Fruit fly (Drosophila melanogaster) whole organism, embryonic: ENCODE results near the gene CG5846.

Source experiments
- Awh ChIP-seq: fragments of 200-800 bp; sonication (Bioruptor generic); IDR thresholded peaks from 2 replicates; pipeline ENCODE4, ENCODE4 v1.3.6; 2022; ENCODE audit warnings: missing biosample characterization, missing genetic modification characterization
- Bteb2 ChIP-seq: fragments of 200-800 bp; sonication (Bioruptor generic); optimal IDR thresholded peaks from 2 replicates; lab custom pipeline; 2016; ENCODE audit warnings: missing biosample characterization, missing genetic modification characterization
- CG11093 ChIP-seq: fragments of 200-800 bp; sonication (Bioruptor generic); IDR thresholded peaks from 3 replicates; pipeline ENCODE4 v1.3.6; 2022; ENCODE audit warnings: missing biosample characterization, missing genetic modification characterization
- CG11398 ChIP-seq: fragments of 200-800 bp; sonication (Bioruptor generic); optimal IDR thresholded peaks from 2 replicates; lab custom pipeline; 2016; ENCODE audit warnings: missing biosample characterization, missing genetic modification characterization
- CG11696 ChIP-seq: fragments of 200-800 bp; sonication (Bioruptor generic); IDR thresholded peaks from 2 replicates; pipeline ENCODE4 v1.3.6; 2022; ENCODE audit warnings: missing biosample characterization, missing genetic modification characterization
- CG12659 ChIP-seq: fragments of 200-800 bp; sonication (Bioruptor generic); optimal IDR thresholded peaks from 3 replicates; lab custom pipeline; 2017; ENCODE audit warnings: mild to moderate bottlenecking, missing biosample characterization, missing genetic modification reagents, missing genetic modification characterization
- CG13894 ChIP-seq: fragments of 200-800 bp; sonication (Bioruptor generic); optimal IDR thresholded peaks from 3 replicates; lab custom pipeline; 2018; ENCODE audit warnings: missing biosample characterization, mild to moderate bottlenecking, missing genetic modification characterization, moderate library complexity
- CG14014 ChIP-seq: fragments of 200-800 bp; sonication (Bioruptor generic); IDR thresholded peaks from 2 replicates; pipeline ENCODE4 v1.3.6; 2022; ENCODE audit warnings: missing biosample characterization, missing genetic modification characterization
- CG14441 ChIP-seq: fragments of 200-800 bp; sonication (Bioruptor generic); IDR thresholded peaks from 2 replicates; pipeline ENCODE4 v1.3.6; 2022; ENCODE audit warnings: missing biosample characterization, missing genetic modification characterization
- CG14667 ChIP-seq: fragments of 200-800 bp; sonication (Bioruptor generic); IDR thresholded peaks from 2 replicates; pipeline ENCODE4 v1.3.6; 2022; ENCODE audit warnings: missing biosample characterization, missing genetic modification characterization
- CG17328 ChIP-seq: fragments of 200-800 bp; sonication (Bioruptor generic); IDR thresholded peaks from 2 replicates; pipeline ENCODE4 v1.3.6; 2022; ENCODE audit warnings: missing biosample characterization, missing genetic modification characterization
- CG18476 ChIP-seq: fragments of 200-800 bp; sonication (Bioruptor generic); optimal IDR thresholded peaks from 2 replicates; lab custom pipeline; 2016; ENCODE audit warnings: missing biosample characterization, mild to moderate bottlenecking, missing genetic modification characterization
- CG18764 ChIP-seq: fragments of 200-800 bp; sonication (Bioruptor generic); optimal IDR thresholded peaks from 3 replicates; lab custom pipeline; 2016; ENCODE audit warnings: missing biosample characterization, missing genetic modification characterization
- CG2199 ChIP-seq: fragments of 200-800 bp; sonication (Bioruptor generic); IDR thresholded peaks from 3 replicates; pipeline ENCODE4 v1.3.6; 2022; ENCODE audit warnings: missing biosample characterization, missing genetic modification characterization
- CG34376 ChIP-seq: fragments of 200-800 bp; sonication (Bioruptor generic); optimal IDR thresholded peaks from 2 replicates; lab custom pipeline; 2018; ENCODE audit warnings: missing biosample characterization, mild to moderate bottlenecking, missing genetic modification characterization
- CG3726 ChIP-seq: fragments of 200-800 bp; sonication (Bioruptor generic); IDR thresholded peaks from 3 replicates; pipeline ENCODE4, ENCODE4 v1.3.6; 2022; ENCODE audit warnings: missing biosample characterization, missing genetic modification characterization
- CG43689 ChIP-seq: fragments of 200-800 bp; sonication (Bioruptor generic); IDR thresholded peaks from 2 replicates; pipeline ENCODE4 v1.3.6; 2022; ENCODE audit warnings: missing biosample characterization, missing genetic modification characterization
- CG6254 ChIP-seq: fragments of 200-800 bp; sonication (Bioruptor generic); optimal IDR thresholded peaks from 3 replicates; lab custom pipeline; 2017; ENCODE audit warnings: mild to moderate bottlenecking, missing biosample characterization, missing genetic modification reagents, missing genetic modification characterization
- CG7987 ChIP-seq: fragments of 200-800 bp; sonication (Bioruptor generic); optimal IDR thresholded peaks from 2 replicates; lab custom pipeline; 2018; ENCODE audit warnings: missing biosample characterization, mild to moderate bottlenecking, missing genetic modification characterization, moderate library complexity
- CG8089 ChIP-seq: fragments of 200-800 bp; sonication (Bioruptor generic); optimal IDR thresholded peaks from 3 replicates; lab custom pipeline; 2016; ENCODE audit warnings: missing biosample characterization, missing genetic modification characterization
- CG8765 ChIP-seq: fragments of 200-800 bp; sonication (Bioruptor generic); IDR thresholded peaks from 2 replicates; pipeline ENCODE4 v1.3.6; 2022; ENCODE audit warnings: missing biosample characterization, missing genetic modification characterization
- CTCF ChIP-seq: fragments of 200-800 bp; sonication (Bioruptor generic); optimal IDR thresholded peaks from 2 replicates; lab custom pipeline; 2017; ENCODE audit warnings: missing biosample characterization, mild to moderate bottlenecking, missing genetic modification characterization, moderate library complexity
- Dref ChIP-seq: fragments of 200-800 bp; sonication (Bioruptor generic); IDR thresholded peaks from 2 replicates; pipeline ENCODE4 v1.3.6; 2022; ENCODE audit warnings: missing biosample characterization, missing genetic modification characterization
- E2f2 ChIP-seq: fragments of 200-800 bp; sonication (Bioruptor generic); IDR thresholded peaks from 2 replicates; pipeline ENCODE4 v1.3.6; 2022; ENCODE audit warnings: missing biosample characterization, missing genetic modification characterization
- Eip74EF ChIP-seq, 2 experiments: fragments of 200-800 bp in 1 of 2; fragments of >200 bp in 1 of 2; sonication (Bioruptor generic) in 1 of 2; optimal IDR thresholded peaks; 2 replicates each; lab custom pipeline; 2017 to 2019; ENCODE audit warnings: missing biosample characterization in 2 of 2, missing genetic modification characterization in 2 of 2, mild to moderate bottlenecking in 1 of 2, moderate library complexity in 1 of 2
- Ets65A ChIP-seq: fragments of 200-800 bp; sonication (Bioruptor generic); peaks from one replicate; lab custom pipeline; 2016; ENCODE audit warnings: missing biosample characterization, missing genetic modification characterization
- Ets97D ChIP-seq: fragments of 200-800 bp; sonication (Bioruptor generic); optimal IDR thresholded peaks from 3 replicates; lab custom pipeline; 2016; ENCODE audit warnings: missing biosample characterization, missing genetic modification characterization
- Gsc ChIP-seq: fragments of 200-800 bp; sonication (Bioruptor generic); IDR thresholded peaks from 2 replicates; pipeline ENCODE4 v1.3.6; 2022; ENCODE audit warnings: missing biosample characterization, missing genetic modification characterization
- Hr78 ChIP-seq, 2 experiments: fragments of 200-800 bp in 1 of 2; fragments of >200 bp in 1 of 2; sonication (Bioruptor generic) in 1 of 2; optimal IDR thresholded peaks; 2 replicates each; lab custom pipeline; 2017 to 2019; ENCODE audit warnings: missing biosample characterization in 2 of 2, missing genetic modification characterization in 2 of 2, mild to moderate bottlenecking in 1 of 2, moderate library complexity in 1 of 2
- Kr ChIP-seq: fragments of 200-800 bp; sonication (Bioruptor generic); optimal IDR thresholded peaks from 2 replicates; lab custom pipeline; 2017; ENCODE audit warnings: missing biosample characterization, mild to moderate bottlenecking, missing genetic modification characterization
- Med ChIP-seq: fragments of 200-800 bp; sonication (Bioruptor generic); peaks from one replicate; lab custom pipeline; 2016; ENCODE audit warnings: missing biosample characterization, missing genetic modification characterization, mild to moderate bottlenecking, inconsistent platforms, moderate library complexity
- Mes4 ChIP-seq: fragments of 200-800 bp; sonication (Bioruptor generic); optimal IDR thresholded peaks from 2 replicates; lab custom pipeline; 2016; ENCODE audit warnings: missing biosample characterization, missing genetic modification characterization
- al ChIP-seq: fragments of 200-800 bp; sonication (Bioruptor generic); IDR thresholded peaks from 2 replicates; pipeline ENCODE4 v1.3.6; 2022; ENCODE audit warnings: missing biosample characterization, missing genetic modification characterization
- ap ChIP-seq: fragments of 200-800 bp; sonication (Bioruptor generic); IDR thresholded peaks from 2 replicates; pipeline ENCODE4 v1.3.6; 2022; ENCODE audit warnings: missing biosample characterization, missing genetic modification characterization
- cg ChIP-seq: fragments of 200-800 bp; sonication (Bioruptor generic); optimal IDR thresholded peaks from 3 replicates; lab custom pipeline; 2019; ENCODE audit warnings: missing biosample characterization, mild to moderate bottlenecking, missing genetic modification characterization, moderate library complexity
- corto ChIP-seq: fragments of 200-800 bp; sonication (Bioruptor generic); optimal IDR thresholded peaks from 2 replicates; lab custom pipeline; 2016; ENCODE audit warnings: missing biosample characterization, mild to moderate bottlenecking, missing genetic modification characterization, moderate library complexity
- dmrt11E ChIP-seq: fragments of 200-800 bp; sonication (Bioruptor generic); optimal IDR thresholded peaks from 3 replicates; lab custom pipeline; 2018; ENCODE audit warnings: missing biosample characterization, mild to moderate bottlenecking, missing genetic modification characterization, moderate library complexity
- emc ChIP-seq: fragments of 200-800 bp; sonication (Bioruptor generic); optimal IDR thresholded peaks from 2 replicates; lab custom pipeline; 2016; ENCODE audit warnings: missing biosample characterization, missing genetic modification characterization
- fru ChIP-seq: fragments of >200 bp; optimal IDR thresholded peaks from 2 replicates; lab custom pipeline; 2017
- ftz-f1 ChIP-seq: fragments of 200-800 bp; sonication (Bioruptor generic); optimal IDR thresholded peaks from 2 replicates; lab custom pipeline; 2016; ENCODE audit warnings: missing biosample characterization, missing genetic modification characterization
- gce ChIP-seq: fragments of 200-800 bp; sonication (Bioruptor generic); IDR thresholded peaks from 3 replicates; pipeline ENCODE4 v1.3.6; 2022; ENCODE audit warnings: missing biosample characterization, missing genetic modification characterization
- insv ChIP-seq, 2 experiments: fragments of 200-800 bp; sonication (Bioruptor generic); optimal IDR thresholded peaks; 3 replicates each; lab custom pipeline; 2016 to 2018; ENCODE audit warnings: missing biosample characterization in 2 of 2, missing genetic modification characterization in 2 of 2
- jumu ChIP-seq: fragments of 200-800 bp; sonication (Bioruptor generic); optimal IDR thresholded peaks from 3 replicates; lab custom pipeline; 2016; ENCODE audit warnings: missing biosample characterization, missing genetic modification characterization
- ken ChIP-seq: fragments of 200-800 bp; sonication (Bioruptor generic); IDR thresholded peaks from 3 replicates; pipeline ENCODE4 v1.3.6; 2022; ENCODE audit warnings: missing biosample characterization, missing genetic modification characterization
- maf-S ChIP-seq: fragments of 200-800 bp; sonication (Bioruptor generic); optimal IDR thresholded peaks from 2 replicates; lab custom pipeline; 2016; ENCODE audit warnings: missing biosample characterization, missing genetic modification characterization
- nom ChIP-seq: fragments of 200-800 bp; sonication (Bioruptor generic); optimal IDR thresholded peaks from 2 replicates; lab custom pipeline; 2017; ENCODE audit warnings: missing biosample characterization, missing genetic modification characterization, mild to moderate bottlenecking, moderate library complexity, missing genetic modification reagents
- salm ChIP-seq: fragments of 200-800 bp; sonication (Bioruptor generic); optimal IDR thresholded peaks from 2 replicates; lab custom pipeline; 2018; ENCODE audit warnings: missing biosample characterization, mild to moderate bottlenecking, missing genetic modification characterization
- sima ChIP-seq: fragments of 200-800 bp; sonication (Bioruptor generic); optimal IDR thresholded peaks from 2 replicates; lab custom pipeline; 2016; ENCODE audit warnings: missing biosample characterization, missing genetic modification characterization
- sna ChIP-seq: fragments of 200-800 bp; sonication (Bioruptor generic); IDR thresholded peaks from 2 replicates; pipeline ENCODE4 v1.3.6; 2022; ENCODE audit warnings: missing biosample characterization, missing genetic modification characterization; ENCODE audit not compliant: partially characterized antibody
- stc ChIP-seq: fragments of 200-800 bp; sonication (Bioruptor generic); IDR thresholded peaks from 2 replicates; pipeline ENCODE4 v1.3.6; 2022; ENCODE audit warnings: missing biosample characterization, missing genetic modification characterization

CG5846 gene

DNA sequence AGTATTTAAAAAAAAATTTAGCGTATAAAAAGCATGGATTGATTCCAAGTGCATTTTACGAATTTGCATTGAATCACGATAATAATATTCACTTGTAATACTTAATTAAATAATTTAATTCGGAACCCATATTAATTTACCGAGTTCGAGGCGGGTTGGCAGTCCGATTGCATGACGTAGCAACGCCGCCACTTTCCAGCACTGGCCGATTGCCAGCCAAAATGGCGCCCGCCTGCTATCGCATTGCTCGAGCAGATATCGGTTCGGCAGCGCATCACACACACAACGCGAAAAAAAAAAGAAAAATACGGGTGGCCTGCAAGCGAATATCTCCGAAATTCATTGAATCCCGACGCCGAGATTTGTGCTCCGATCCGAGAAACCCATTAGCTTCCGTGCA, 46.6 kb upstream of the CG5846 start, which contains the start of gene Ndf (continued):
- TF ChIP-seq nom (GFP tag; lab: Kevin White, UChicago) (peak; percentile 34), Gsc (GFP tag; lab: Robert Waterston, UW) (no peak), CG3726 (GFP tag; lab: Robert Waterston, UW) (0 out of 3 replicates have a peak, but pooled peaks have one; percentile 40), sima (GFP tag; lab: Kevin White, UChicago) (no peak), CG8765 (GFP tag; lab: Robert Waterston, UW) (no peak), sna (GFP tag; lab: Robert Waterston, UW) (peak; percentile 65), CG6254 (peak; percentile 7), CG14667 (GFP tag; lab: Robert Waterston, UW) (no peak), CG11696 (0 out of 2 replicates have a peak, but pooled peaks have one; percentile 30), CG12659 (GFP tag; lab: Kevin White, UChicago) (peak; percentile 85), al (GFP tag; lab: Robert Waterston, UW) (peak; percentile 57), CTCF (GFP tag; lab: Kevin White, UChicago) (no peak), Bteb2 (GFP tag; lab: Kevin White, UChicago) (peak; percentile 29), CG8089 (GFP tag; lab: Kevin White, UChicago) (peak; percentile 31), CG18764 (GFP tag; lab: Kevin White, UChicago) (peak; percentile 63), CG13894 (peak; percentile 15), maf-S (GFP tag; lab: Kevin White, UChicago) (peak; percentile 34), insv (GFP tag; optimal IDR thresholded peaks at IDR 0.05; lab: Kevin White, UChicago) (no peak), CG11093 (GFP tag; lab: Robert Waterston, UW) (0 out of 3 replicates have a peak, but pooled peaks have one; percentile 32), ap (GFP tag; lab: Robert Waterston, UW) (no peak), gce (GFP tag; lab: Robert Waterston, UW) (no peak), dmrt11E (peak; percentile 48), stc (peak; percentile 39; the same call in 1 of the 2 replicates), CG14441 (GFP tag; lab: Robert Waterston, UW) (peak; percentile 38; the same call in 1 of the 2 replicates), jumu (GFP tag; lab: Kevin White, UChicago) (peak; percentile 33), CG34376 (GFP tag; lab: Kevin White, UChicago) (peak; percentile 55), Mes4 (GFP tag; lab: Kevin White, UChicago) (peak; percentile 24), CG11398 (GFP tag; lab: Kevin White, UChicago) (no peak), ken (peak; percentile 83)

DNA sequence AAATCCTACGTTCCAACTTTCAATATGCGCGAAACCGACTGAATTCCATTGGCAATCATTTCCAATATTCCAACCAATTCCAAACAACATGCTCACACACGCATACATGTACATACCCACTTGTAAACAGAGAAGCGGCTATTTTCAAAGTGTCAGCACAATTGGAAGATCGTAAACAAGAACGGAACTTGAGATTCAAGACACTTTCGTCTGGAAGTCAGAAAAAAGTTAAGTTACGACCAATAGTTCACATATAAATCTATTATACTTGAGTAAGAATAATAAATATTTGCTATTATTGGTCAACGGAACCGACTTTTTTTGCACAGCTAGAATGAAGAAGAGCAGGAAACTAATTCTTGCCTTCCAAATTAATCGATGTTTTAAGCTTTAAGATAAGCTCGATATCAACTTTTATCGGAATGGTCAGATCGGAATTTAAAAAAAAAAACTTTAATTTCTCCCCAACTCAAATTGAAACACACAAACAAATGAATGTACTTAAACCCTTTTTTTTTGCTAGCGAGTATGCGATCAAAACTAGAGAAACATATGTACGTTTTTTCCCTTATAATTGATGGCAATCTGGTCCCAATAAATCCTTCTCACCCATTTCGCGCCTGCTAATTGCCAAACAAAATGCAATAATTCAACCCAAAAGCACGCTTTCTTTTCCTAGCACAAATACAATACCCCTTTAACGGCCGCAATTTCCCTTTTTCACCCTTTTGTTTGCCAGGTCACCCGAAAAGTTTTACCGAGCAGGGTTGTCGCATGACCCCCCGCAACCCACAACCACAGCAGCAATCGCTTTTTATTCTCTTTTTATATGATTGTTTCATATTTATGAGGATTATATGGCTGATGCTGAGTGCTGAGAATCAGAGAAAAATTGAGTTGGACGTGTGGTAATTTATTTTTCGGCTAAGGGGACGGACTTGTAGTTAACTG, 45.6 kb upstream of the CG5846 start, which contains the start of the genes CG31875 and SoYb:
Gene CG31875 (minus strand): TSS at position 329 of the 951 bp plus-strand sequence.
Gene SoYb (minus strand): TSS at position 329 of the 951 bp plus-strand sequence.
- TF ChIP-seq CG14014 (GFP tag; lab: Robert Waterston, UW) (no peak), Dref (GFP tag; lab: Robert Waterston, UW) (peak; percentile 51), ftz-f1 (GFP tag; lab: Kevin White, UChicago) (no peak), CG18476 (GFP tag; lab: Kevin White, UChicago) (no peak), CG7987 (GFP tag; lab: Kevin White, UChicago) (peak; percentile 29), Hr78 (GFP tag; optimal IDR thresholded peaks at IDR 0.05; lab: Kevin White, UChicago) (no peak), E2f2 (0 out of 2 replicates have a peak, but pooled peaks have one; percentile 34), emc (no peak), Ets65A (GFP tag; lab: Kevin White, UChicago) (peak; percentile 87), Kr (GFP tag; lab: Kevin White, UChicago) (peak; percentile 39), fru (lab: Kevin White, UChicago) (no peak), corto (GFP tag; lab: Kevin White, UChicago) (peak; percentile 5), salm (tag; lab: Kevin White, UChicago) (no peak), Eip74EF (GFP tag; optimal IDR thresholded peaks at IDR 0.05; lab: Kevin White, UChicago) (peak in 1 of 2 experiments; percentile 25), CG17328 (0 out of 2 replicates have a peak, but pooled peaks have one; percentile 9), CTCF (GFP tag; lab: Kevin White, UChicago) (no peak), CG43689 (no peak), CG2199 (0 out of 3 replicates have a peak, but pooled peaks have one; percentile 65), Awh (no peak), cg (GFP tag; lab: Kevin White, UChicago) (peak; percentile 39), Ets97D (peak; percentile 9), Med (peak; percentile 13)
- TF ChIP-seq, all 482 proteins: peak for 12
